Fruit fly (Drosophila melanogaster): ENCODE data around the gene ppan.
A peak's percentile ranks its signal among the peaks of the same experiment; 100 is the strongest.

Gene ppan

DNA sequence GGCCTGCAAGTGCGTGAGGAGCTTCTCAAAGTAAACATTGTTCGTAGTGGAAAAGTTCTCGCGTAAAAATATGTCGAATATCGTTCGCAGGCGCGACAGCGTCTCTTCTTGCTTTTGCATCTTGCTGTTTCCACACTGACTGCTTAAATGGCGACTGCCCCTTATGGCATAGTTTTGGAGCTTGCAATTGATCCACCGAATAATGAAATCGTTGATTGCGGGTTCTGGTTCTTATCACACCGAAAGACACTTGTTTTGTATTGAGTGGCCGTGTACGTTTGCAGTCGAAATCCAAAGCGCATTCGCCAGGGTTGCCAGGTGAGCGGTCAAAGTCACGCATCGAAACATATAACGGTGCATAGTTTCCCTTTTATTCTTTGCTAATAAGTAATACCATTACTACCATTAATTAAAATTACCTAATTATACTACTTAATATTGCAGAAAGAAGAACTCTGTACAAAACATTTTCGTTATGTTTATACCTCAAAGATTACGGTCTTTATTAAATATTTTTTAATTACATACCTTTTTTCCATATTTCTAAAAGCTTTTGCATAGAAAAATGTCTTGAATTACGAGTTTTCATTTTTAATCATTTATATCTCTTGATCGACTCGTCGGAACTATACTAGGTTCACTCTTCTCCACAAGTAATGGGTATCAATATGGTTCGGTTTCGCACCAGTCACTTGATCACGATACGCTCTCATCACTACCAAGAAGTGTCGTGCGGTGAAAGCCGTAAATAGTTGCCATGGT lies 14.4 kb upstream of the ppan start, which contains the start of the genes CG7044 and Tbc1d22 (continued):
- TF ChIP-seq CG1602 (GFP tag; optimal IDR thresholded peaks at IDR 0.05) (peak; percentile 58), CoRest (tag; optimal IDR thresholded peaks at IDR 0.05) (peak; percentile 82), CG2116 (GFP tag; optimal IDR thresholded peaks at IDR 0.05) (peak; percentile 29), gem (tag; optimal IDR thresholded peaks at IDR 0.05) (peak; percentile 66), CG1233 (GFP tag; optimal IDR thresholded peaks at IDR 0.05) (no peak), maf-S (GFP tag; optimal IDR thresholded peaks at IDR 0.05) (no peak), slp2 (GFP tag; optimal IDR thresholded peaks at IDR 0.05) (peak; percentile 46), CG15696 (tag; optimal IDR thresholded peaks at IDR 0.05) (peak; percentile 49), CG2199 (GFP tag; IDR thresholded peaks at IDR 0.05) (0 out of 3 replicates have a peak, but pooled peaks have one; percentile 34), CG10267 (tag; optimal IDR thresholded peaks at IDR 0.05) (peak; percentile 22), mam (GFP tag; optimal IDR thresholded peaks at IDR 0.05) (peak; percentile 48), Rfx (GFP tag; IDR thresholded peaks at IDR 0.05) (peak; percentile 44; the same call in 1 of the 2 replicates), CG13624 (GFP tag; optimal IDR thresholded peaks at IDR 0.05) (peak; percentile 28), Dll (GFP tag; IDR thresholded peaks at IDR 0.05; ENCODE audit: partially characterized antibody) (peak; percentile 50; the same call in 1 of the 4 replicates), Max (GFP tag; optimal IDR thresholded peaks at IDR 0.05) (peak; percentile 27), shn (GFP tag; optimal IDR thresholded peaks at IDR 0.05) (peak; percentile 55), Sry-β (GFP tag; optimal IDR thresholded peaks at IDR 0.05) (peak; percentile 78), CG12659 (GFP tag; optimal IDR thresholded peaks at IDR 0.05) (peak; percentile 75), Atf3 (GFP tag; optimal IDR thresholded peaks at IDR 0.05) (no peak), sens (GFP tag) (peak; percentile 84), Xbp1 (GFP tag; optimal IDR thresholded peaks at IDR 0.05) (peak; percentile 71), CG13775 (GFP tag; optimal IDR thresholded peaks at IDR 0.05) (peak; percentile 63), slbo (GFP tag; IDR thresholded peaks at IDR 0.05) (peak; percentile 68), CG17829 (tag; optimal IDR thresholded peaks at IDR 0.05) (peak; percentile 42), dysf (GFP tag; IDR thresholded peaks at IDR 0.05) (peak; percentile 61), Hr3 (GFP tag; optimal IDR thresholded peaks at IDR 0.05) (peak; percentile 69), bsh (GFP tag; optimal IDR thresholded peaks at IDR 0.05) (peak in 1 of 2 experiments; percentile 15)

DNA sequence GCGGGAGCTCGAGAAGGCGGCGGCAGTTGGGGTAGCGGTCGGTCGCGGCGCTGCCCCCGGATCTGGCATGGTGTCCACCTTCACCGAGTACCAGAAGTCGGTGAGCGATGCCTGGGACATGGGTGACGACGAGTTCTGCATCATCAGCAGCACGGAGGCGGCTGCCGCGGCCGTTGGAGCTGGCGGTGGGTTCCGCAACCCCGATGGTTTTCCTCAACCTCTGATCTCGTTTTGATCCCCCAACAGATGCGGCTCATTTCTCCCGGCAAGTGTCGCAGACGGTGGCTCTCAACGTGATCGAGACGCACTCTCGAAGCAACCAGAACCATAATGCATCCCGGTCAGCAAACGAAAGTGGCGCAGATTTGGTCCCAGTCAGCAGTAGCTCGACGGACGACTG lies 13.6 kb upstream of the ppan start:
- TF ChIP-seq mld (GFP tag; IDR thresholded peaks at IDR 0.05; ENCODE audit: partially characterized antibody) = 0 out of 3 replicates have a peak, but pooled peaks have one; percentile 47
- no peak for TF ChIP-seq CG15601 (tag; optimal IDR thresholded peaks at IDR 0.05)
- no peak for TF ChIP-seq Atf-2 (GFP tag; optimal IDR thresholded peaks at IDR 0.05)
- TF ChIP-seq CG5180 (GFP tag; optimal IDR thresholded peaks at IDR 0.05) = no peak
- TF ChIP-seq Hsf (GFP tag; optimal IDR thresholded peaks at IDR 0.05) = no peak
- TF ChIP-seq D19B (GFP tag; optimal IDR thresholded peaks at IDR 0.05) = no peak
- no peak for TF ChIP-seq trem (tag; optimal IDR thresholded peaks at IDR 0.05)
- no peak for TF ChIP-seq CG12942 (GFP tag; optimal IDR thresholded peaks at IDR 0.05)
- no peak for TF ChIP-seq tio (GFP tag; optimal IDR thresholded peaks at IDR 0.05)
- TF ChIP-seq CG9609 (GFP tag; optimal IDR thresholded peaks at IDR 0.05) = no peak
- no peak for TF ChIP-seq Dp (GFP tag; optimal IDR thresholded peaks at IDR 0.05)
- TF ChIP-seq CG31441 (GFP tag; IDR thresholded peaks at IDR 0.05) = no peak
- TF ChIP-seq Ets65A (GFP tag) = peak; percentile 93
